Worm (Caenorhabditis elegans) whole organism, L4/young adult: ENCODE measurements around the gene K04G7.1.

ENCODE experiments used
- W03F9.2 ChIP-seq: fragments of 150-350 bp; optimal IDR thresholded peaks from 2 replicates; lab custom pipeline; 2014; ENCODE audit warnings: missing biosample characterization, missing genetic modification characterization
- him-1 ChIP-seq: sonication (generic microtip); optimal IDR thresholded peaks from 2 replicates; lab custom pipeline; 2016; ENCODE audit warnings: missing genotype, missing genetic modification reagents, missing genetic modification characterization, missing compliant biosample characterization

DNA sequence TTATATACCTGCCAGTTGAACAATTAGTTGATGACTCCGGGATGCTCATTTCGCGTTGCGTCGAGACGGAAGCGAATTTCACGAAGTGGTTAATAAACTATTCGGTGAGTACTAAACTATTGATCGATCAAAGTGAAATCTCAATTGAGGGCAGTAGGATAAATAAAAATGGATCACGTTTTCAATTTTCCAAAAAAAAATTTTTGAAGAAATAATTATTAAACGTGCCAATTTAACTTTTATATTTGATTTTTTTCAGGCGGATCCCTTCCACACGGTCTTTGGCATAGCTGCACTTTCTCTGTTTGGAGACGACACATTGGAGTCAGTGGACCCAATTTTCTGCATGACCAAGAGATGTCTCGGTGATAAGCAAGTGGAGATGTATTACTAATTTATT lies 26.5 kb upstream of the K04G7.1 start, which contains the start of gene B0280.17:
- TF ChIP-seq him-1 (tag; lab: Kevin White, UChicago) (no peak), W03F9.2 (no peak)
